Fruit fly (Drosophila melanogaster) whole organism, embryonic: ENCODE measurements around the gene prg.

Source experiments
- Atf-2 ChIP-seq: fragments of 200-800 bp; sonication (Bioruptor generic); optimal IDR thresholded peaks from 2 replicates; lab custom pipeline; 2016; ENCODE audit warnings: missing biosample characterization, missing genetic modification characterization
- Atf3 ChIP-seq: fragments of 200-800 bp; sonication (Bioruptor generic); optimal IDR thresholded peaks from 3 replicates; lab custom pipeline; 2016; ENCODE audit warnings: missing biosample characterization, missing genetic modification characterization
- Bgb ChIP-seq: fragments of 200-800 bp; sonication (Bioruptor generic); IDR thresholded peaks from 2 replicates; pipeline ENCODE4 v1.3.6; 2022; ENCODE audit warnings: missing biosample characterization, missing genetic modification characterization; ENCODE audit not compliant: partially characterized antibody
- CG11504 ChIP-seq: fragments of 200-800 bp; sonication (Bioruptor generic); optimal IDR thresholded peaks from 3 replicates; lab custom pipeline; 2019; ENCODE audit warnings: missing biosample characterization, mild to moderate bottlenecking, missing genetic modification characterization, moderate library complexity
- CG11695 ChIP-seq: fragments of 200-800 bp; sonication (Bioruptor generic); IDR thresholded peaks from 3 replicates; pipeline ENCODE4 v1.3.6; 2022; ENCODE audit warnings: missing biosample characterization, missing genetic modification characterization
- CG12155 ChIP-seq: fragments of 200-800 bp; sonication (Bioruptor generic); optimal IDR thresholded peaks from 3 replicates; lab custom pipeline; 2016; ENCODE audit warnings: missing biosample characterization, missing genetic modification characterization
- CG12391 ChIP-seq: fragments of 200-800 bp; sonication (Bioruptor generic); optimal IDR thresholded peaks from 3 replicates; lab custom pipeline; 2018; ENCODE audit warnings: missing biosample characterization, mild to moderate bottlenecking, missing genetic modification characterization, moderate library complexity
- CG12769 ChIP-seq: fragments of 200-800 bp; sonication (Bioruptor generic); optimal IDR thresholded peaks from 2 replicates; lab custom pipeline; 2019; ENCODE audit warnings: missing biosample characterization, mild to moderate bottlenecking, missing genetic modification characterization, moderate library complexity
- CG12942 ChIP-seq: fragments of 200-800 bp; sonication (Bioruptor generic); optimal IDR thresholded peaks from 3 replicates; lab custom pipeline; 2016; ENCODE audit warnings: missing biosample characterization, missing genetic modification characterization
- CG13424 ChIP-seq: fragments of 200-800 bp; sonication (Bioruptor generic); optimal IDR thresholded peaks from 2 replicates; lab custom pipeline; 2019; ENCODE audit warnings: missing biosample characterization, mild to moderate bottlenecking, missing genetic modification characterization, moderate library complexity
- CG13894 ChIP-seq: fragments of 200-800 bp; sonication (Bioruptor generic); optimal IDR thresholded peaks from 3 replicates; lab custom pipeline; 2018; ENCODE audit warnings: missing biosample characterization, mild to moderate bottlenecking, missing genetic modification characterization, moderate library complexity
- CG18764 ChIP-seq: fragments of 200-800 bp; sonication (Bioruptor generic); optimal IDR thresholded peaks from 3 replicates; lab custom pipeline; 2016; ENCODE audit warnings: missing biosample characterization, missing genetic modification characterization
- CG30020 ChIP-seq: fragments of 200-800 bp; optimal IDR thresholded peaks from 2 replicates; lab custom pipeline; 2019; ENCODE audit warnings: missing biosample characterization, mild to moderate bottlenecking, missing genetic modification characterization, moderate library complexity
- CG32767 ChIP-seq: fragments of 200-800 bp; sonication (Bioruptor generic); IDR thresholded peaks from 2 replicates; pipeline ENCODE4 v1.3.6; 2022; ENCODE audit warnings: missing biosample characterization, missing genetic modification characterization
- CG34376 ChIP-seq: fragments of 200-800 bp; sonication (Bioruptor generic); optimal IDR thresholded peaks from 2 replicates; lab custom pipeline; 2018; ENCODE audit warnings: missing biosample characterization, mild to moderate bottlenecking, missing genetic modification characterization
- CG4617 ChIP-seq: fragments of 200-800 bp; sonication (Bioruptor generic); optimal IDR thresholded peaks from 3 replicates; lab custom pipeline; 2016; ENCODE audit warnings: missing biosample characterization, missing genetic modification characterization, borderline replicate concordance
- CG6654 ChIP-seq: fragments of 200-800 bp; sonication (Bioruptor generic); optimal IDR thresholded peaks from 2 replicates; lab custom pipeline; 2017; ENCODE audit warnings: missing biosample characterization, mild to moderate bottlenecking, missing genetic modification characterization
- CG6791 ChIP-seq: fragments of 200-800 bp; sonication (Bioruptor generic); IDR thresholded peaks from 3 replicates; pipeline ENCODE4 v1.3.6; 2022; ENCODE audit warnings: missing biosample characterization, missing genetic modification characterization; ENCODE audit not compliant: partially characterized antibody
- CG7372 ChIP-seq: fragments of 200-800 bp; sonication (Bioruptor generic); IDR thresholded peaks from 2 replicates; pipeline ENCODE4 v1.3.6; 2022; ENCODE audit warnings: missing biosample characterization, missing genetic modification characterization
- CG7786 ChIP-seq: fragments of 200-800 bp; sonication (Bioruptor generic); optimal IDR thresholded peaks from 2 replicates; lab custom pipeline; 2016; ENCODE audit warnings: missing biosample characterization, missing genetic modification characterization
- CG9817 ChIP-seq: fragments of 200-800 bp; sonication (Bioruptor generic); optimal IDR thresholded peaks from 2 replicates; lab custom pipeline; 2018; ENCODE audit warnings: missing biosample characterization, mild to moderate bottlenecking, missing genetic modification characterization, moderate library complexity
- D ChIP-seq, 2 experiments: fragments of 200-800 bp in 1 of 2; fragments of >200 bp in 1 of 2; sonication (Bioruptor generic) in 1 of 2; optimal IDR thresholded peaks; 2 replicates in 1 of 2; 3 replicates in 1 of 2; lab custom pipeline; 2017; ENCODE audit warnings: mild to moderate bottlenecking in 1 of 2, missing biosample characterization in 1 of 2, missing genetic modification characterization in 1 of 2, missing genetic modification reagents in 1 of 2
- Deaf1 ChIP-seq: fragments of 200-800 bp; optimal IDR thresholded peaks from 3 replicates; lab custom pipeline; 2019; ENCODE audit warnings: missing biosample characterization, mild to moderate bottlenecking, missing genetic modification characterization, moderate library complexity
- Dek ChIP-seq: fragments of 200-800 bp; sonication (Bioruptor generic); optimal IDR thresholded peaks from 3 replicates; lab custom pipeline; 2019; ENCODE audit warnings: missing biosample characterization, mild to moderate bottlenecking, missing genetic modification characterization, moderate library complexity
- Dfd ChIP-seq, 2 experiments: fragments of >200 bp; optimal IDR thresholded peaks; 2 replicates each; lab custom pipeline; 2017; ENCODE audit warnings: missing biosample characterization in 2 of 2, missing genetic modification characterization in 2 of 2
- Doc2 ChIP-seq: fragments of 200-800 bp; sonication (Bioruptor generic); IDR thresholded peaks from 2 replicates; pipeline ENCODE4 v1.3.6; 2022; ENCODE audit warnings: missing biosample characterization, missing genetic modification characterization
- Drgx ChIP-seq: fragments of 200-800 bp; sonication (Bioruptor generic); IDR thresholded peaks from 2 replicates; pipeline ENCODE4 v1.3.6; 2022; ENCODE audit warnings: missing biosample characterization, missing genetic modification characterization
- Gug ChIP-seq: fragments of 200-800 bp; sonication (Bioruptor generic); IDR thresholded peaks from 4 replicates; pipeline ENCODE4 v1.3.6; 2022; ENCODE audit warnings: missing biosample characterization, missing genetic modification characterization
- HHEX ChIP-seq: fragments of 200-800 bp; sonication (Bioruptor generic); optimal IDR thresholded peaks from 3 replicates; lab custom pipeline; 2017; ENCODE audit warnings: missing biosample characterization, mild to moderate bottlenecking, missing genetic modification characterization, missing genetic modification reagents
- HLH3B ChIP-seq: fragments of 200-800 bp; sonication (Bioruptor generic); IDR thresholded peaks from 2 replicates; pipeline ENCODE4 v1.3.6; 2022; ENCODE audit warnings: missing biosample characterization, missing genetic modification characterization
- MTF-1 ChIP-seq: fragments of 200-800 bp; sonication (Bioruptor generic); optimal IDR thresholded peaks from 2 replicates; lab custom pipeline; 2018; ENCODE audit warnings: missing biosample characterization, mild to moderate bottlenecking, missing genetic modification characterization, borderline replicate concordance
- ac ChIP-seq: fragments of 200-800 bp; sonication (Bioruptor generic); optimal IDR thresholded peaks from 3 replicates; lab custom pipeline; 2017; ENCODE audit warnings: missing biosample characterization, mild to moderate bottlenecking, missing genetic modification characterization
- ap ChIP-seq: fragments of 200-800 bp; sonication (Bioruptor generic); IDR thresholded peaks from 2 replicates; pipeline ENCODE4 v1.3.6; 2022; ENCODE audit warnings: missing biosample characterization, missing genetic modification characterization
- cad ChIP-seq: fragments of >200 bp; optimal IDR thresholded peaks from 2 replicates; lab custom pipeline; 2017; ENCODE audit warnings: missing biosample characterization, missing genetic modification characterization
- dimm ChIP-seq: fragments of 200-800 bp; sonication (Bioruptor generic); IDR thresholded peaks from 2 replicates; pipeline ENCODE4 v1.3.6; 2022; ENCODE audit warnings: missing biosample characterization, missing genetic modification characterization
- gem ChIP-seq: fragments of 200-800 bp; sonication (Bioruptor generic); optimal IDR thresholded peaks from 2 replicates; lab custom pipeline; 2019; ENCODE audit warnings: missing biosample characterization, mild to moderate bottlenecking, missing genetic modification characterization, moderate library complexity
- gsb-n ChIP-seq: fragments of 200-800 bp; sonication (Bioruptor generic); optimal IDR thresholded peaks from 3 replicates; lab custom pipeline; 2018; ENCODE audit warnings: missing biosample characterization, mild to moderate bottlenecking, missing genetic modification characterization
- ken ChIP-seq: fragments of 200-800 bp; sonication (Bioruptor generic); IDR thresholded peaks from 3 replicates; pipeline ENCODE4 v1.3.6; 2022; ENCODE audit warnings: missing biosample characterization, missing genetic modification characterization
- lmd ChIP-seq: fragments of 200-800 bp; sonication (Bioruptor generic); IDR thresholded peaks from 2 replicates; pipeline ENCODE4 v1.3.6; 2022; ENCODE audit warnings: missing biosample characterization, missing genetic modification characterization
- maf-S ChIP-seq: fragments of 200-800 bp; sonication (Bioruptor generic); optimal IDR thresholded peaks from 2 replicates; lab custom pipeline; 2016; ENCODE audit warnings: missing biosample characterization, missing genetic modification characterization
- mirr ChIP-seq: fragments of 200-800 bp; sonication (Bioruptor generic); optimal IDR thresholded peaks from 3 replicates; lab custom pipeline; 2018; ENCODE audit warnings: missing biosample characterization, mild to moderate bottlenecking, missing genetic modification characterization
- pan ChIP-seq, 4 experiments: fragments of >200 bp in 3 of 4; fragments of 200-800 bp in 1 of 4; sonication (Bioruptor generic) in 1 of 4; optimal IDR thresholded peaks in 3 of 4; IDR thresholded peaks in 1 of 4; 2 replicates each; pipeline versions ENCODE4 v1.3.6 to Lab custom; 2017 to 2022; ENCODE audit warnings: missing biosample characterization in 2 of 4, missing genetic modification characterization in 2 of 4, mixed read lengths in 1 of 4
- ranshi ChIP-seq: fragments of 200-800 bp; sonication (Bioruptor generic); IDR thresholded peaks from 2 replicates; pipeline ENCODE4 v1.3.6; 2022; ENCODE audit warnings: missing biosample characterization, missing genetic modification characterization
- sna ChIP-seq: fragments of 200-800 bp; sonication (Bioruptor generic); IDR thresholded peaks from 2 replicates; pipeline ENCODE4 v1.3.6; 2022; ENCODE audit warnings: missing biosample characterization, missing genetic modification characterization; ENCODE audit not compliant: partially characterized antibody
- sr ChIP-seq: fragments of 200-800 bp; sonication (Bioruptor generic); IDR thresholded peaks from 3 replicates; pipeline ENCODE4 v1.3.6; 2022; ENCODE audit warnings: missing biosample characterization, missing genetic modification characterization
- stc ChIP-seq: fragments of 200-800 bp; sonication (Bioruptor generic); IDR thresholded peaks from 2 replicates; pipeline ENCODE4 v1.3.6; 2022; ENCODE audit warnings: missing biosample characterization, missing genetic modification characterization
- unc-4 ChIP-seq: fragments of 200-800 bp; sonication (Bioruptor generic); IDR thresholded peaks from 2 replicates; pipeline ENCODE4 v1.3.6; 2022; ENCODE audit warnings: missing biosample characterization, missing genetic modification characterization; ENCODE audit not compliant: partially characterized antibody
- vfl ChIP-seq: fragments of 200-800 bp; sonication (Bioruptor generic); optimal IDR thresholded peaks from 2 replicates; lab custom pipeline; 2016; ENCODE audit warnings: missing biosample characterization, missing genetic modification characterization
- yki ChIP-seq: fragments of >200 bp; optimal IDR thresholded peaks from 3 replicates; lab custom pipeline; 2018

The prg gene

DNA sequence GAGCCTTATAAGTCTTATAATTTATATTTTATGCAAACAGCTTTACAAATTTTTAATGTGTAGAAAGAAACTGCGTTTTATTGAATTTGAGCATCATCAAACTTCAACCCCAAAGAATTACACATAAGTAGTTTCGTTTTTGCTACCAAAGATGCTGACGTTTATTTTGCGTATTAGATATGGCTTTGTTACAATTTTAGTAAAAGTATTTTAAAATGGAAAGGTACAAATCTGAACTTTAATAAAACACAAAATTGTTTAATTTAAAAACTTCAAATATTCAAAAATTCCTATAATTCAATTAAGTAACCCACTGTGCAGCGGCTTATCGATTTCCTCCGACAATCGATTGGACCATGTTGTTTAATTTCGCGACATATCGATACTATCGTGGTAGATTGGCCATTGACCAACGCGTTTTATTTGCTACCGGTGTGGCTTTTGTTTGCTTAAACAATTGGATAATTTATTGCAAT, at the start of gene prg:
Gene prg (plus strand): TSS at position 382 of the 476 bp plus-strand sequence.
- TF ChIP-seq Deaf1 (peak; percentile 34), ac (GFP tag; lab: Kevin White, UChicago) (no peak), Bgb (peak; percentile 98), lmd (GFP tag; lab: Robert Waterston, UW) (peak; percentile 26; the same call in 1 of the 2 replicates), CG34376 (GFP tag; lab: Kevin White, UChicago) (peak; percentile 61), HLH3B (GFP tag; lab: Robert Waterston, UW) (peak; percentile 26; the same call in 1 of the 2 replicates), Dek (peak; percentile 39), CG7786 (GFP tag; lab: Kevin White, UChicago) (peak; percentile 38), CG6654 (no peak), CG18764 (GFP tag; lab: Kevin White, UChicago) (peak; percentile 16), gsb-n (peak; percentile 58), CG13424 (peak; percentile 72), sr (no peak), ranshi (peak; percentile 59), CG32767 (GFP tag; lab: Robert Waterston, UW) (peak; percentile 41; the same call in 1 of the 2 replicates), sna (GFP tag; lab: Robert Waterston, UW) (peak; percentile 96), pan (optimal IDR thresholded peaks at IDR 0.05; lab: Kevin White, UChicago) (no peak), pan (GFP tag; optimal IDR thresholded peaks at IDR 0.05 in 1 of 2, IDR thresholded peaks at IDR 0.05 in 1 of 2) (peak in 1 of 2 experiments; percentile 60), unc-4 (GFP tag; lab: Robert Waterston, UW) (peak; percentile 94), CG12769 (tag; lab: Kevin White, UChicago) (peak; percentile 28), yki (lab: Kevin White, UChicago) (no peak), maf-S (peak; percentile 51), CG30020 (tag; lab: Kevin White, UChicago) (peak; percentile 47), CG6791 (GFP tag; lab: Robert Waterston, UW) (peak; percentile 97), MTF-1 (no peak), CG11504 (tag; lab: Kevin White, UChicago) (peak; percentile 79), Dfd (GFP tag; optimal IDR thresholded peaks at IDR 0.05; lab: Kevin White, UChicago) (no peak), gem (tag; lab: Kevin White, UChicago) (peak; percentile 76), vfl (no peak), CG12391 (peak; percentile 76), CG9817 (tag; lab: Kevin White, UChicago) (peak; percentile 59), HHEX (GFP tag; lab: Kevin White, UChicago) (peak; percentile 42), CG11695 (peak; percentile 53; the same call in 2 of the 3 replicates), cad (GFP tag; lab: Kevin White, UChicago) (no peak), CG12942 (GFP tag; lab: Kevin White, UChicago) (peak; percentile 1), Atf-2 (GFP tag; lab: Kevin White, UChicago) (peak; percentile 45), Atf3 (peak; percentile 24), ap (GFP tag; lab: Robert Waterston, UW) (peak; percentile 49; the same call in 1 of the 2 replicates), D (optimal IDR thresholded peaks at IDR 0.05; lab: Kevin White, UChicago) (no peak), D (GFP tag; optimal IDR thresholded peaks at IDR 0.05; lab: Kevin White, UChicago) (peak; percentile 17), CG4617 (GFP tag; lab: Kevin White, UChicago) (peak; percentile 57), CG12155 (GFP tag; lab: Kevin White, UChicago) (peak; percentile 45), Doc2 (no peak), CG7372 (GFP tag; lab: Robert Waterston, UW) (peak; percentile 28; the same call in 1 of the 2 replicates), Gug (GFP tag; lab: Robert Waterston, UW) (peak; percentile 10; the same call in 1 of the 4 replicates), stc (GFP tag; lab: Robert Waterston, UW) (peak; percentile 56), CG13894 (tag; lab: Kevin White, UChicago) (peak; percentile 53), mirr (GFP tag; lab: Kevin White, UChicago) (peak; percentile 3), Drgx (no peak), dimm (GFP tag; lab: Robert Waterston, UW) (no peak), ken (peak; percentile 28; the same call in 1 of the 3 replicates)
